Worm (Caenorhabditis elegans): Measurements from ENCODE around the gene srw-66.

- no peak for TF ChIP-seq die-1 (tag; optimal IDR thresholded peaks at IDR 0.05)
- no peak for TF ChIP-seq K12H6.12 (tag; optimal IDR thresholded peaks at IDR 0.05)
- TF ChIP-seq aptf-2 (GFP tag; conservative IDR thresholded peaks at IDR 0.05): no peak
- no peak for TF ChIP-seq rpc-1 (optimal IDR thresholded peaks at IDR 0.05)
- no peak for TF ChIP-seq rpc-1 (tag; optimal IDR thresholded peaks at IDR 0.05)
- no peak for TF ChIP-seq ama-1 (optimal IDR thresholded peaks at IDR 0.05)
- TF ChIP-seq ama-1 (GFP tag; optimal IDR thresholded peaks at IDR 0.05): no peak
- TF ChIP-seq bed-2 (GFP tag; IDR thresholded peaks at IDR 0.05): no peak
Measured at ce11 chrII:1285514-1285913, 13.8 kb upstream of the srw-66 start, which contains the start of the genes Y57G7A.6 and Y57G7A.3.
